Worm (Caenorhabditis elegans): ENCODE data around the gene EEED8.14.

- TF ChIP-seq dmd-4 (tag; optimal IDR thresholded peaks at IDR 0.05; ENCODE audit: borderline replicate concordance) (no peak), sox-4 (tag; optimal IDR thresholded peaks at IDR 0.05) (no peak), unc-55 (GFP tag; optimal IDR thresholded peaks at IDR 0.05) (no peak), pqm-1 (tag; optimal IDR thresholded peaks at IDR 0.05) (no peak), sox-2 (GFP tag; IDR thresholded peaks at IDR 0.05) (no peak)
Observed at ce11 chrII:5364516-5364915, 49.3 kb downstream of the EEED8.14 start.
